Fruit fly (Drosophila melanogaster) ovary, adult (tissue): ENCODE data around the gene Gmd.

Source experiments
- CG17801 ChIP-seq: fragments of 200-800 bp; optimal IDR thresholded peaks from 2 replicates; lab custom pipeline; 2019; ENCODE audit warnings: missing biosample characterization, mild to moderate bottlenecking, missing genetic modification characterization, moderate library complexity; ENCODE audit not compliant: partially characterized antibody

Gmd gene

dm6 chr2L:4976988-4977551, at the start of gene Gmd, which contains the start of gene CG3792:
Gmd (minus strand) TSS chr2L:4977023.
CG3792 (plus strand) TSS chr2L:4977312.
- TF ChIP-seq CG17801: peak; percentile 94

- TF ChIP-seq CG17801: no peak
Observed at dm6 chr2L:5025557-5025956, 48.7 kb upstream of the Gmd start.

dm6 chr2L:5022602-5023001, 45.8 kb upstream of the Gmd start:
- no peak for TF ChIP-seq CG17801

- TF ChIP-seq CG17801: no peak
Observed at dm6 chr2L:5020479-5020878, 43.7 kb upstream of the Gmd start.

- TF ChIP-seq CG17801: peak; percentile 73
Observed at dm6 chr2L:5010784-5011260, 34.0 kb upstream of the Gmd start, which contains the start of the genes CG31917, Tfb5 and SelT. CG31917 (minus strand) TSS chr2L:5010834. Tfb5 (minus strand) TSS chr2L:5010834. SelT (plus strand) TSS chr2L:5010922.

- peak; percentile 42 for TF ChIP-seq CG17801
Observed at dm6 chr2L:5009306-5010030, 32.6 kb upstream of the Gmd start, which contains the start of gene Rtnl1. Rtnl1 (minus strand) TSS chr2L:5009720.

dm6 chr2L:5007256-5007655, 30.4 kb upstream of the Gmd start:
- TF ChIP-seq CG17801: peak; percentile 52

dm6 chr2L:5006323-5006722, 29.5 kb upstream of the Gmd start:
- no peak for TF ChIP-seq CG17801

- no peak for TF ChIP-seq CG17801
Observed at dm6 chr2L:5005464-5005764, 28.6 kb upstream of the Gmd start.

- TF ChIP-seq CG17801: peak; percentile 87
Observed at dm6 chr2L:5004677-5005463, 28.0 kb upstream of the Gmd start.

dm6 chr2L:5003670-5004453, 27.0 kb upstream of the Gmd start:
- TF ChIP-seq CG17801: no peak

- TF ChIP-seq CG17801: peak; percentile 46
Observed at dm6 chr2L:5002711-5003402, 26.0 kb upstream of the Gmd start.

- TF ChIP-seq CG17801: no peak
Observed at dm6 chr2L:5002031-5002430, 25.2 kb upstream of the Gmd start.

dm6 chr2L:5001582-5001929, 24.7 kb upstream of the Gmd start:
- TF ChIP-seq CG17801: no peak

- no peak for TF ChIP-seq CG17801
Observed at dm6 chr2L:5000919-5001581, 24.2 kb upstream of the Gmd start.
